Fruit fly (Drosophila melanogaster): Measurements from ENCODE around the gene modSP.

Gene modSP

dm6 chr3R:16630564-16630963, 24.9 kb downstream of the modSP start (continued):
- TF ChIP-seq CG2712 (tag; optimal IDR thresholded peaks at IDR 0.05) (peak; percentile 62), bab2 (GFP tag; optimal IDR thresholded peaks at IDR 0.05) (no peak), gro (GFP tag; optimal IDR thresholded peaks at IDR 0.05) (no peak), Vsx1 (GFP tag; optimal IDR thresholded peaks at IDR 0.05) (no peak), CG2199 (GFP tag; IDR thresholded peaks at IDR 0.05) (no peak), Dbx (GFP tag; IDR thresholded peaks at IDR 0.05) (no peak), fd102C (GFP tag; optimal IDR thresholded peaks at IDR 0.05) (peak; percentile 59), CG1529 (GFP tag; optimal IDR thresholded peaks at IDR 0.05) (no peak), prd (optimal IDR thresholded peaks at IDR 0.05) (no peak), prd (GFP tag; IDR thresholded peaks at IDR 0.05) (peak; percentile 54; the same call in 2 of the 3 replicates), CG11247 (GFP tag; IDR thresholded peaks at IDR 0.05) (no peak), Dll (GFP tag; IDR thresholded peaks at IDR 0.05; ENCODE audit: partially characterized antibody) (no peak), CG7928 (GFP tag; optimal IDR thresholded peaks at IDR 0.05) (no peak), CG11456 (GFP tag; IDR thresholded peaks at IDR 0.05) (no peak), CG4617 (GFP tag; optimal IDR thresholded peaks at IDR 0.05; ENCODE audit: borderline replicate concordance) (no peak), jigr1 (GFP tag; IDR thresholded peaks at IDR 0.05) (no peak), dan (GFP tag; IDR thresholded peaks at IDR 0.05) (no peak), stc (GFP tag; IDR thresholded peaks at IDR 0.05) (no peak), CG17612 (GFP tag; IDR thresholded peaks at IDR 0.05) (no peak), Atf-2 (GFP tag; optimal IDR thresholded peaks at IDR 0.05) (peak; percentile 38), CG42726 (GFP tag; IDR thresholded peaks at IDR 0.05; ENCODE audit: partially characterized antibody) (no peak), Doc2 (GFP tag; IDR thresholded peaks at IDR 0.05) (no peak), Taf1 (GFP tag; IDR thresholded peaks at IDR 0.05) (no peak), wdn (GFP tag; IDR thresholded peaks at IDR 0.05) (no peak), jing (GFP tag; optimal IDR thresholded peaks at IDR 0.05) (no peak), peb (GFP tag; IDR thresholded peaks at IDR 0.05) (no peak), CG1792 (GFP tag; optimal IDR thresholded peaks at IDR 0.05) (no peak), CG10274 (GFP tag; optimal IDR thresholded peaks at IDR 0.05) (no peak), Med (GFP tag) (no peak), onecut (GFP tag; IDR thresholded peaks at IDR 0.05) (0 out of 2 replicates have a peak, but pooled peaks have one; percentile 9), insv (GFP tag; optimal IDR thresholded peaks at IDR 0.05) (no peak), pum (GFP tag; optimal IDR thresholded peaks at IDR 0.05) (peak; percentile 22), HLH4C (GFP tag; IDR thresholded peaks at IDR 0.05; ENCODE audit: partially characterized antibody) (no peak), CG8924 (tag; optimal IDR thresholded peaks at IDR 0.05) (peak; percentile 23), Nf-YA (GFP tag; IDR thresholded peaks at IDR 0.05) (no peak), CG12659 (GFP tag; optimal IDR thresholded peaks at IDR 0.05) (no peak), her (GFP tag; optimal IDR thresholded peaks at IDR 0.05) (no peak), ranshi (GFP tag; IDR thresholded peaks at IDR 0.05) (no peak), CG12391 (tag; optimal IDR thresholded peaks at IDR 0.05) (peak; percentile 39), CG13296 (GFP tag; optimal IDR thresholded peaks at IDR 0.05) (no peak), ac (GFP tag; optimal IDR thresholded peaks at IDR 0.05) (peak; percentile 27), CG7357 (GFP tag; IDR thresholded peaks at IDR 0.05) (no peak), CG3407 (GFP tag; optimal IDR thresholded peaks at IDR 0.05) (no peak), Dref (GFP tag; IDR thresholded peaks at IDR 0.05) (no peak), CG18011 (GFP tag; optimal IDR thresholded peaks at IDR 0.05) (no peak), pnt (GFP tag; optimal IDR thresholded peaks at IDR 0.05) (no peak), gem (tag; optimal IDR thresholded peaks at IDR 0.05) (peak; percentile 63), sim (GFP tag; IDR thresholded peaks at IDR 0.05) (no peak), CG18262 (tag; optimal IDR thresholded peaks at IDR 0.05) (peak; percentile 60), pho (GFP tag; optimal IDR thresholded peaks at IDR 0.05) (no peak), kay (GFP tag; optimal IDR thresholded peaks at IDR 0.05) (peak; percentile 22), disco-r (GFP tag; optimal IDR thresholded peaks at IDR 0.05) (no peak), Gsc (GFP tag; IDR thresholded peaks at IDR 0.05) (no peak)
